Fruit fly (Drosophila melanogaster): ENCODE results near the gene Jon65Aii.

Jon65Aii gene

dm6 chr3L:6074975-6075692 is 23.0 kb downstream of the Jon65Aii start, which contains the start of the genes CG13295 and CG6610 (continued):
- TF ChIP-seq Tbp (GFP tag; optimal IDR thresholded peaks at IDR 0.05): no peak
- peak; percentile 19; the same call in 1 of the 3 replicates for TF ChIP-seq ken (GFP tag; IDR thresholded peaks at IDR 0.05)
- TF ChIP-seq danr (GFP tag; IDR thresholded peaks at IDR 0.05): no peak
- TF ChIP-seq CG31365 (tag; optimal IDR thresholded peaks at IDR 0.05): no peak
- peak; percentile 61 for TF ChIP-seq CG10267 (tag; optimal IDR thresholded peaks at IDR 0.05)
- TF ChIP-seq CG12236 (GFP tag; optimal IDR thresholded peaks at IDR 0.05): no peak
- TF ChIP-seq Hmr (GFP tag; optimal IDR thresholded peaks at IDR 0.05): peak; percentile 26
- no peak for TF ChIP-seq HLH4C (GFP tag; IDR thresholded peaks at IDR 0.05; ENCODE audit: partially characterized antibody)
- TF ChIP-seq ase (GFP tag; IDR thresholded peaks at IDR 0.05): no peak
- peak; percentile 43 for TF ChIP-seq chn (GFP tag; optimal IDR thresholded peaks at IDR 0.05)
- TF ChIP-seq en (GFP tag; optimal IDR thresholded peaks at IDR 0.05): no peak
- TF ChIP-seq Blimp-1 (GFP tag; optimal IDR thresholded peaks at IDR 0.05): no peak
- TF ChIP-seq eve (GFP tag; optimal IDR thresholded peaks at IDR 0.05): no peak
- TF ChIP-seq Mrtf (GFP tag; IDR thresholded peaks at IDR 0.05): peak; percentile 55; the same call in 1 of the 3 replicates
- TF ChIP-seq Sry-β (GFP tag; optimal IDR thresholded peaks at IDR 0.05): peak; percentile 97
- no peak for TF ChIP-seq CG7963 (GFP tag; IDR thresholded peaks at IDR 0.05; ENCODE audit: partially characterized antibody)
- TF ChIP-seq Nf-YB (GFP tag; optimal IDR thresholded peaks at IDR 0.05): no peak
- TF ChIP-seq oc (tag; optimal IDR thresholded peaks at IDR 0.05): no peak
- no peak for TF ChIP-seq CG8944 (GFP tag; optimal IDR thresholded peaks at IDR 0.05)
- no peak for TF ChIP-seq kay (GFP tag; optimal IDR thresholded peaks at IDR 0.05)
- peak; percentile 13 for TF ChIP-seq CG10462 (GFP tag; optimal IDR thresholded peaks at IDR 0.05)
- TF ChIP-seq amos (GFP tag; IDR thresholded peaks at IDR 0.05; ENCODE audit: partially characterized antibody): 0 out of 2 replicates have a peak, but pooled peaks have one; percentile 23
- TF ChIP-seq pb (GFP tag; optimal IDR thresholded peaks at IDR 0.05): no peak
- TF ChIP-seq Fer3 (tag; optimal IDR thresholded peaks at IDR 0.05): peak; percentile 66
- TF ChIP-seq CkIIα-i1 (GFP tag; IDR thresholded peaks at IDR 0.05): no peak
- peak; percentile 52 for TF ChIP-seq unpg (GFP tag; optimal IDR thresholded peaks at IDR 0.05)
- TF ChIP-seq Hr39 (optimal IDR thresholded peaks at IDR 0.05): no peak
- TF ChIP-seq Vsx1 (GFP tag; optimal IDR thresholded peaks at IDR 0.05): no peak
- peak; percentile 61 for TF ChIP-seq NfI (GFP tag; optimal IDR thresholded peaks at IDR 0.05)
- TF ChIP-seq Dip3 (GFP tag; optimal IDR thresholded peaks at IDR 0.05): peak; percentile 45
- TF ChIP-seq CG10147 (GFP tag; optimal IDR thresholded peaks at IDR 0.05): peak; percentile 50
- TF ChIP-seq zfh2 (GFP tag; optimal IDR thresholded peaks at IDR 0.05): peak; percentile 64
- TF ChIP-seq CG1603 (tag; optimal IDR thresholded peaks at IDR 0.05): no peak
- TF ChIP-seq CG2116 (GFP tag; optimal IDR thresholded peaks at IDR 0.05): peak; percentile 41
- no peak for TF ChIP-seq CG8089 (GFP tag; optimal IDR thresholded peaks at IDR 0.05)
- TF ChIP-seq CG9215 (GFP tag; IDR thresholded peaks at IDR 0.05): peak; percentile 66
- peak; percentile 69; the same call in 2 of the 3 replicates for TF ChIP-seq dysf (GFP tag; IDR thresholded peaks at IDR 0.05)
- peak; percentile 4 for TF ChIP-seq CG12219 (GFP tag; optimal IDR thresholded peaks at IDR 0.05)
- TF ChIP-seq CG9727 (GFP tag; optimal IDR thresholded peaks at IDR 0.05): peak; percentile 67
- TF ChIP-seq CG12391 (tag; optimal IDR thresholded peaks at IDR 0.05): peak; percentile 71
- TF ChIP-seq Sin3A (optimal IDR thresholded peaks at IDR 0.05): peak; percentile 77
- TF ChIP-seq CG31224 (GFP tag; IDR thresholded peaks at IDR 0.05): no peak
- no peak for TF ChIP-seq zen2 (GFP tag; IDR thresholded peaks at IDR 0.05; ENCODE audit: partially characterized antibody)
- TF ChIP-seq dati (GFP tag; IDR thresholded peaks at IDR 0.05): no peak
- TF ChIP-seq Hr78 (GFP tag; optimal IDR thresholded peaks at IDR 0.05): no peak
- no peak for TF ChIP-seq cad (GFP tag; optimal IDR thresholded peaks at IDR 0.05)
- no peak for TF ChIP-seq CG31388 (GFP tag; optimal IDR thresholded peaks at IDR 0.05)
- no peak for TF ChIP-seq gt (GFP tag; IDR thresholded peaks at IDR 0.05)
- peak; percentile 67 for TF ChIP-seq CG14710 (tag; optimal IDR thresholded peaks at IDR 0.05)
- TF ChIP-seq gcm (GFP tag; optimal IDR thresholded peaks at IDR 0.05): peak; percentile 11

Measured in whole organism, embryonic.